Worm (Caenorhabditis elegans) whole organism, early embryonic: Measurements from ENCODE around the gene C18D4.12.

Source experiments
- F13C5.2 ChIP-seq: sonication (generic microtip); optimal IDR thresholded peaks from 2 replicates; lab custom pipeline; 2017; ENCODE audit warnings: mild to moderate bottlenecking, missing genetic modification characterization, inconsistent platforms, missing compliant biosample characterization
- ama-1 ChIP-seq: fragments of 150-350 bp; optimal IDR thresholded peaks from 2 replicates; lab custom pipeline; 2014
- ceh-13 ChIP-seq: fragments of 200-800 bp; sonication (Bioruptor generic); optimal IDR thresholded peaks from 2 replicates; lab custom pipeline; 2018; ENCODE audit warnings: mild to moderate bottlenecking, missing genetic modification characterization, missing compliant biosample characterization
- hnd-1 ChIP-seq: sonication (generic microtip); optimal IDR thresholded peaks from 2 replicates; lab custom pipeline; 2016; ENCODE audit warnings: missing genetic modification characterization, missing compliant biosample characterization
- tra-4 ChIP-seq: sonication (generic microtip); optimal IDR thresholded peaks from 2 replicates; lab custom pipeline; 2017; ENCODE audit warnings: missing genetic modification characterization, missing compliant biosample characterization

- TF ChIP-seq F13C5.2 (tag; lab: Kevin White, UChicago) (no peak), ceh-13 (GFP tag; lab: Kevin White, UChicago) (no peak), ama-1 (lab: Kevin White, UChicago) (no peak), hnd-1 (no peak), tra-4 (no peak)
These were observed at the start of gene C18D4.12 for ce11 chrV:17530486-17530885.
